Worm (Caenorhabditis elegans): ENCODE measurements around the gene pqn-31.

Gene pqn-31

ce11 chrV:9078815-9079525 is 30.4 kb upstream of the pqn-31 start (continued):
- TF ChIP-seq lin-38 (GFP tag; IDR thresholded peaks at IDR 0.05) (no peak), madf-5 (GFP tag; IDR thresholded peaks at IDR 0.05) (no peak), nhr-76 (tag; optimal IDR thresholded peaks at IDR 0.05) (no peak), ztf-7 (tag; optimal IDR thresholded peaks at IDR 0.05) (peak; percentile 53), sdz-12 (GFP tag; optimal IDR thresholded peaks at IDR 0.05) (no peak), hlh-11 (tag; optimal IDR thresholded peaks at IDR 0.05) (peak; percentile 89), snpc-1.2 (GFP tag; IDR thresholded peaks at IDR 0.05) (no peak), F44E2.7 (GFP tag; IDR thresholded peaks at IDR 0.05) (no peak), saeg-2 (GFP tag; IDR thresholded peaks at IDR 0.05) (0 out of 2 replicates have a peak, but pooled peaks have one; percentile 38), F26F4.8 (GFP tag; conservative IDR thresholded peaks at IDR 0.05) (no peak), ceh-32 (tag; optimal IDR thresholded peaks at IDR 0.05; ENCODE audit: poor library complexity) (no peak), pqm-1 (tag; optimal IDR thresholded peaks at IDR 0.05) (peak; percentile 42), ceh-20 (GFP tag; IDR thresholded peaks at IDR 0.05) (no peak), lin-13 (GFP tag; optimal IDR thresholded peaks at IDR 0.05) (no peak), lin-39 (tag; optimal IDR thresholded peaks at IDR 0.05) (no peak), lin-29 (GFP tag; IDR thresholded peaks at IDR 0.05) (no peak), snpc-4 (tag; optimal IDR thresholded peaks at IDR 0.05) (no peak), ztf-11 (tag; optimal IDR thresholded peaks at IDR 0.05) (no peak), nhr-77 (tag; optimal IDR thresholded peaks at IDR 0.05) (no peak), ces-1 (GFP tag; optimal IDR thresholded peaks at IDR 0.05) (no peak), set-16 (GFP tag; IDR thresholded peaks at IDR 0.05) (no peak), mdt-29 (GFP tag; IDR thresholded peaks at IDR 0.05) (0 out of 2 replicates have a peak, but pooled peaks have one; percentile 24), rbr-2 (tag; optimal IDR thresholded peaks at IDR 0.05) (no peak), mxl-2 (GFP tag; conservative IDR thresholded peaks at IDR 0.05) (no peak), zip-2 (tag; optimal IDR thresholded peaks at IDR 0.05) (no peak), ZK337.2 (GFP tag; IDR thresholded peaks at IDR 0.05) (no peak), vab-7 (GFP tag; IDR thresholded peaks at IDR 0.05) (no peak), F10B5.3 (tag; optimal IDR thresholded peaks at IDR 0.05) (no peak), R02D3.7 (tag; optimal IDR thresholded peaks at IDR 0.05) (no peak), F37D6.2 (tag; optimal IDR thresholded peaks at IDR 0.05) (no peak), ceh-28 (tag; optimal IDR thresholded peaks at IDR 0.05) (no peak), zfp-2 (tag; optimal IDR thresholded peaks at IDR 0.05) (no peak), lin-15B (tag; optimal IDR thresholded peaks at IDR 0.05) (no peak), nhr-41 (GFP tag; IDR thresholded peaks at IDR 0.05) (no peak), zfp-3 (GFP tag; conservative IDR thresholded peaks at IDR 0.05) (no peak), ceh-44 (GFP tag; IDR thresholded peaks at IDR 0.05) (no peak), arid-1 (GFP tag; conservative IDR thresholded peaks at IDR 0.05) (no peak), nhr-6 (tag; optimal IDR thresholded peaks at IDR 0.05) (no peak), spr-1 (tag; optimal IDR thresholded peaks at IDR 0.05) (no peak), madf-9 (GFP tag; conservative IDR thresholded peaks at IDR 0.05) (no peak), nhr-28 (tag; optimal IDR thresholded peaks at IDR 0.05) (peak; percentile 54), Y48G9A.11 (GFP tag; IDR thresholded peaks at IDR 0.05) (no peak), unc-62 (GFP tag; optimal IDR thresholded peaks at IDR 0.05 in 1 of 2) (peak in 1 of 2 experiments; percentile 93), unc-62 (tag; optimal IDR thresholded peaks at IDR 0.05) (no peak), nhr-102 (tag; optimal IDR thresholded peaks at IDR 0.05) (peak; percentile 75), spr-3 (GFP tag; optimal IDR thresholded peaks at IDR 0.05) (no peak), mdl-1 (tag; optimal IDR thresholded peaks at IDR 0.05) (peak in 1 of 2 experiments; percentile 55), duxl-1 (tag; optimal IDR thresholded peaks at IDR 0.05; ENCODE audit: poor library complexity) (no peak), T20F7.1 (GFP tag; optimal IDR thresholded peaks at IDR 0.05) (no peak), zip-11 (GFP tag; IDR thresholded peaks at IDR 0.05) (no peak), dmd-9 (GFP tag; IDR thresholded peaks at IDR 0.05) (no peak)

Data from whole organism, L4 larva.